Worm (Caenorhabditis elegans) whole organism, late embryonic: ENCODE measurements around the gene F42A9.11.

ENCODE experiments used
- C08G9.2 ChIP-seq: sonication (generic microtip); optimal IDR thresholded peaks from 2 replicates; lab custom pipeline; 2016; ENCODE audit warnings: mild to moderate bottlenecking, missing genetic modification characterization, moderate library complexity, missing compliant biosample characterization
- K09A11.1 ChIP-seq: sonication (generic microtip); optimal IDR thresholded peaks from 2 replicates; lab custom pipeline; 2017; ENCODE audit warnings: antibody characterized with exemption, mild to moderate bottlenecking, missing genetic modification characterization, missing compliant biosample characterization; ENCODE audit not compliant: insufficient read depth
- T23F11.4 ChIP-seq: fragments of 200-800 bp; sonication (Bioruptor generic); optimal IDR thresholded peaks from 2 replicates; lab custom pipeline; 2018; ENCODE audit warnings: mild to moderate bottlenecking, missing genetic modification characterization, missing compliant biosample characterization
- Y22D7AL.16 ChIP-seq: sonication (generic microtip); optimal IDR thresholded peaks from 2 replicates; lab custom pipeline; 2016; ENCODE audit warnings: missing genetic modification characterization, missing compliant biosample characterization
- ahr-1 ChIP-seq: sonication (generic microtip); optimal IDR thresholded peaks from 2 replicates; lab custom pipeline; 2016; ENCODE audit warnings: missing genetic modification characterization, missing compliant biosample characterization
- ama-1 ChIP-seq: fragments of 150-350 bp; optimal IDR thresholded peaks from 2 replicates; lab custom pipeline; 2014
- ceh-18 ChIP-seq: sonication (generic microtip); optimal IDR thresholded peaks from 2 replicates; lab custom pipeline; 2016; ENCODE audit warnings: missing genetic modification characterization, missing compliant biosample characterization
- ceh-19 ChIP-seq: fragments of 200-800 bp; sonication (Bioruptor generic); optimal IDR thresholded peaks from 2 replicates; lab custom pipeline; 2018; ENCODE audit warnings: mild to moderate bottlenecking, missing genetic modification characterization, missing compliant biosample characterization
- ceh-22 ChIP-seq: sonication (generic microtip); optimal IDR thresholded peaks from 2 replicates; lab custom pipeline; 2017; ENCODE audit warnings: missing biosample characterization, missing genetic modification characterization
- ceh-24 ChIP-seq: sonication (generic microtip); optimal IDR thresholded peaks from 2 replicates; lab custom pipeline; 2016; ENCODE audit warnings: mild to moderate bottlenecking, missing genetic modification characterization, missing compliant biosample characterization
- ceh-31 ChIP-seq: sonication (generic microtip); optimal IDR thresholded peaks from 2 replicates; lab custom pipeline; 2016; ENCODE audit warnings: missing genetic modification characterization, missing compliant biosample characterization
- ceh-45 ChIP-seq: fragments of 200-800 bp; sonication (Bioruptor generic); IDR thresholded peaks from 2 replicates; pipeline ENCODE4 v1.3.6; 2022; ENCODE audit warnings: missing genetic modification reagents, missing genetic modification characterization, missing compliant biosample characterization
- ceh-6 ChIP-seq: fragments of 200-800 bp; sonication (Bioruptor generic); optimal IDR thresholded peaks from 2 replicates; lab custom pipeline; 2018; ENCODE audit warnings: mild to moderate bottlenecking, missing genetic modification characterization, missing compliant biosample characterization
- che-1 ChIP-seq: sonication (generic microtip); optimal IDR thresholded peaks from 2 replicates; lab custom pipeline; 2016; ENCODE audit warnings: mild to moderate bottlenecking, missing genetic modification characterization, missing compliant biosample characterization
- elt-4 ChIP-seq: sonication (generic microtip); optimal IDR thresholded peaks from 2 replicates; lab custom pipeline; 2016; ENCODE audit warnings: missing genetic modification characterization, missing compliant biosample characterization
- gmeb-2 ChIP-seq: sonication (generic microtip); optimal IDR thresholded peaks from 2 replicates; lab custom pipeline; 2016; ENCODE audit warnings: missing genetic modification characterization, inconsistent platforms, missing compliant biosample characterization
- hlh-15 ChIP-seq: sonication (generic microtip); optimal IDR thresholded peaks from 2 replicates; lab custom pipeline; 2016; ENCODE audit warnings: missing genetic modification characterization, missing compliant biosample characterization
- hlh-30 ChIP-seq: sonication (generic microtip); optimal IDR thresholded peaks from 2 replicates; lab custom pipeline; 2017; ENCODE audit warnings: antibody characterized with exemption, missing genetic modification characterization, missing compliant biosample characterization; ENCODE audit not compliant: insufficient read depth
- hlh-8 ChIP-seq: sonication (generic microtip); optimal IDR thresholded peaks from 2 replicates; lab custom pipeline; 2016; ENCODE audit warnings: missing genotype, missing genetic modification characterization, missing compliant biosample characterization
- lim-6 ChIP-seq: sonication (generic microtip); optimal IDR thresholded peaks from 2 replicates; lab custom pipeline; 2016; ENCODE audit warnings: missing genetic modification characterization, missing compliant biosample characterization
- madf-2 ChIP-seq: sonication (generic microtip); optimal IDR thresholded peaks from 2 replicates; lab custom pipeline; 2017; ENCODE audit warnings: missing genetic modification characterization, missing compliant biosample characterization
- nfya-1 ChIP-seq: sonication (generic microtip); optimal IDR thresholded peaks from 2 replicates; lab custom pipeline; 2017; ENCODE audit warnings: missing genetic modification characterization, mild to moderate bottlenecking, missing compliant biosample characterization, antibody characterized with exemption, moderate library complexity
- nhr-232 ChIP-seq: sonication (generic microtip); optimal IDR thresholded peaks from 2 replicates; lab custom pipeline; 2016; ENCODE audit warnings: missing genetic modification characterization, missing compliant biosample characterization
- npax-4 ChIP-seq: sonication (generic microtip); optimal IDR thresholded peaks from 2 replicates; lab custom pipeline; 2016; ENCODE audit warnings: missing genetic modification characterization, missing compliant biosample characterization
- pag-3 ChIP-seq: sonication (generic microtip); optimal IDR thresholded peaks from 2 replicates; lab custom pipeline; 2016; ENCODE audit warnings: missing compliant biosample characterization, missing genetic modification characterization, borderline replicate concordance
- pha-2 ChIP-seq: sonication (generic microtip); optimal IDR thresholded peaks from 2 replicates; lab custom pipeline; 2017; ENCODE audit warnings: mild to moderate bottlenecking, missing genetic modification characterization, missing compliant biosample characterization
- pqm-1 ChIP-seq: sonication (generic microtip); optimal IDR thresholded peaks from 2 replicates; lab custom pipeline; 2016; ENCODE audit warnings: missing genetic modification characterization, missing compliant biosample characterization
- ref-2 ChIP-seq: sonication (generic microtip); optimal IDR thresholded peaks from 2 replicates; lab custom pipeline; 2016; ENCODE audit warnings: missing genetic modification characterization, missing compliant biosample characterization
- rnt-1 ChIP-seq: sonication (generic microtip); optimal IDR thresholded peaks from 2 replicates; lab custom pipeline; 2016; ENCODE audit warnings: missing genetic modification characterization, missing compliant biosample characterization
- sdc-2 ChIP-seq: sonication (generic microtip); optimal IDR thresholded peaks from 2 replicates; lab custom pipeline; 2016; ENCODE audit warnings: missing genotype, missing genetic modification characterization, missing compliant biosample characterization
- syd-9 ChIP-seq: sonication (generic microtip); optimal IDR thresholded peaks from 2 replicates; lab custom pipeline; 2016; ENCODE audit warnings: mild to moderate bottlenecking, missing genetic modification characterization, moderate library complexity, missing compliant biosample characterization
- tbx-2 ChIP-seq: sonication (generic microtip); optimal IDR thresholded peaks from 2 replicates; lab custom pipeline; 2016; ENCODE audit warnings: missing genetic modification characterization, missing compliant biosample characterization
- unc-42 ChIP-seq: sonication (generic microtip); optimal IDR thresholded peaks from 2 replicates; lab custom pipeline; 2016; ENCODE audit warnings: missing genotype, missing genetic modification characterization, missing compliant biosample characterization
- unc-55 ChIP-seq: sonication (generic microtip); optimal IDR thresholded peaks from 2 replicates; lab custom pipeline; 2017; ENCODE audit warnings: missing biosample characterization, missing genetic modification reagents, missing genetic modification characterization
- unc-86 ChIP-seq: sonication (generic microtip); optimal IDR thresholded peaks from 2 replicates; lab custom pipeline; 2016; ENCODE audit warnings: missing genetic modification characterization, missing compliant biosample characterization
- ztf-16 ChIP-seq: sonication (generic microtip); optimal IDR thresholded peaks from 2 replicates; lab custom pipeline; 2017; ENCODE audit warnings: missing genetic modification characterization, missing compliant biosample characterization

Gene F42A9.11

ce11 chrIV:8625730-8626129 is 1.7 kb upstream of the F42A9.11 start:
- TF ChIP-seq pag-3 (tag; lab: Kevin White, UChicago) (no peak), ref-2 (no peak), npax-4 (tag; lab: Kevin White, UChicago) (no peak), pqm-1 (tag; lab: Kevin White, UChicago) (no peak), madf-2 (tag; lab: Kevin White, UChicago) (no peak), nhr-232 (tag; lab: Kevin White, UChicago) (no peak), elt-4 (tag; lab: Kevin White, UChicago) (no peak), gmeb-2 (tag; lab: Kevin White, UChicago) (no peak), rnt-1 (no peak), ceh-6 (GFP tag; lab: Kevin White, UChicago) (no peak), hlh-15 (tag; lab: Kevin White, UChicago) (no peak), hlh-8 (tag; lab: Kevin White, UChicago) (no peak), T23F11.4 (GFP tag; lab: Kevin White, UChicago) (no peak), Y22D7AL.16 (tag; lab: Kevin White, UChicago) (no peak), C08G9.2 (tag; lab: Kevin White, UChicago) (no peak), ama-1 (lab: Kevin White, UChicago) (no peak), hlh-30 (tag; lab: Kevin White, UChicago) (no peak), syd-9 (tag; lab: Kevin White, UChicago) (no peak)

DNA sequence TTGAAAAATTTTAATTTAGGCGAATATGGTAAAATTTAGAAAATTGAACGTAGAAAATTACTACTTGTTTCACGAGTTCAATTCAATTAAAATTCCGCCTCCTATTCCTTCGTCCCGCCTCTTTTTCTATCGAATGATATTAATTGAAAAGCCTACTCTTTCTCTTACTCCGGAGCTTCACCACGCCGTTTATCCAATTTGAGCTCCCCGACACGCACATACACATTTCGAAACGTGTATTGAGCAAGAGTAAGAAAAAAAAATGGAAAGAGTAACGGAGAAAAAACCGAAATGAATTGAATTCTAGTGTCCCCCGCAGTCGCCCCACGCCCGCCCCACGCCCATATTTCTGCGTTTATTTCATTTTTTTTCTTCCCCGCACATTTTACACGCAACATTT is 1.1 kb upstream of the F42A9.11 start:
- TF ChIP-seq unc-86 (tag; lab: Kevin White, UChicago) (no peak), ceh-45 (no peak), unc-42 (tag; lab: Kevin White, UChicago) (peak; percentile 77), ahr-1 (tag; lab: Kevin White, UChicago) (no peak)

ce11 chrIV:8628262-8628661 is 825 bp downstream of the F42A9.11 start:
- TF ChIP-seq ceh-6 (GFP tag; lab: Kevin White, UChicago) (no peak), ama-1 (lab: Kevin White, UChicago) (no peak), ceh-22 (tag; lab: Kevin White, UChicago) (no peak), pqm-1 (tag; lab: Kevin White, UChicago) (no peak), npax-4 (tag; lab: Kevin White, UChicago) (no peak), pag-3 (tag; lab: Kevin White, UChicago) (no peak), sdc-2 (tag; lab: Kevin White, UChicago) (no peak), pha-2 (tag; lab: Kevin White, UChicago) (no peak), ceh-24 (no peak)

ce11 chrIV:8629609-8630052 is 2.2 kb downstream of the F42A9.11 start:
- TF ChIP-seq unc-42 (tag; lab: Kevin White, UChicago) = peak; percentile 22
- TF ChIP-seq unc-55 (GFP tag; lab: Kevin White, UChicago) = peak; percentile 86
- no peak for TF ChIP-seq pha-2 (tag; lab: Kevin White, UChicago)
- no peak for TF ChIP-seq ztf-16 (tag; lab: Kevin White, UChicago)
- TF ChIP-seq ceh-19 (GFP tag; lab: Kevin White, UChicago) = peak; percentile 37
- TF ChIP-seq che-1 (tag; lab: Kevin White, UChicago) = no peak
- peak; percentile 12 for TF ChIP-seq lim-6 (tag; lab: Kevin White, UChicago)
- peak; percentile 37 for TF ChIP-seq tbx-2
- TF ChIP-seq nfya-1 (tag; lab: Kevin White, UChicago) = peak; percentile 64
- peak; percentile 68 for TF ChIP-seq ceh-31 (tag; lab: Kevin White, UChicago)
- no peak for TF ChIP-seq K09A11.1 (tag; lab: Kevin White, UChicago)
- peak; percentile 62 for TF ChIP-seq ceh-18 (tag; lab: Kevin White, UChicago)
- TF ChIP-seq madf-2 (tag; lab: Kevin White, UChicago) = peak; percentile 11
